Worm (Caenorhabditis elegans) whole organism, young adult: ENCODE data around the gene myo-6.

Experiments used
- Y53F4B.3 ChIP-seq: fragments of 200-800 bp; sonication (Bioruptor generic); IDR thresholded peaks from 2 replicates; pipeline ENCODE4 v1.3.6; 2022; ENCODE audit warnings: missing genetic modification reagents, missing genetic modification characterization, missing compliant biosample characterization
- athp-1 ChIP-seq: sonication (generic microtip); optimal IDR thresholded peaks from 2 replicates; lab custom pipeline; 2017; ENCODE audit warnings: mild to moderate bottlenecking, missing genetic modification characterization, missing compliant biosample characterization
- ceh-91 ChIP-seq: fragments of 200-800 bp; sonication (Bioruptor generic); IDR thresholded peaks from 2 replicates; pipeline ENCODE4 v1.3.6; 2022; ENCODE audit warnings: missing genetic modification reagents, missing genetic modification characterization, missing compliant biosample characterization
- dpl-1 ChIP-seq: fragments of 150-350 bp; optimal IDR thresholded peaks from 2 replicates; lab custom pipeline; 2014; ENCODE audit warnings: missing biosample characterization, missing genetic modification reagents, missing genetic modification characterization
- ets-4 ChIP-seq: fragments of 200-800 bp; sonication (Bioruptor generic); optimal IDR thresholded peaks from 2 replicates; lab custom pipeline; 2018; ENCODE audit warnings: mild to moderate bottlenecking, missing genetic modification characterization, missing compliant biosample characterization
- hsf-1 ChIP-seq: fragments of 200-800 bp; sonication (Bioruptor generic); IDR thresholded peaks from 2 replicates; pipeline ENCODE4 v1.3.6; 2022; ENCODE audit warnings: missing genetic modification reagents, missing genetic modification characterization, missing compliant biosample characterization
- mes-4 ChIP-seq: sonication (generic microtip); optimal IDR thresholded peaks from 2 replicates; lab custom pipeline; 2016; ENCODE audit warnings: missing genotype, missing genetic modification characterization, missing compliant biosample characterization
- nhr-27 ChIP-seq: fragments of 200-800 bp; sonication (Bioruptor generic); optimal IDR thresholded peaks from 2 replicates; lab custom pipeline; 2018; ENCODE audit warnings: mild to moderate bottlenecking, missing genetic modification characterization, moderate library complexity, missing compliant biosample characterization
- pha-4 ChIP-seq: fragments of 150-350 bp; sonication (generic microtip); optimal IDR thresholded peaks from 2 replicates; lab custom pipeline; 2014; ENCODE audit warnings: missing biosample characterization, missing genetic modification reagents, missing genetic modification characterization
- snpc-1.3 ChIP-seq: sonication (generic microtip); optimal IDR thresholded peaks from 2 replicates; lab custom pipeline; 2017; ENCODE audit warnings: missing genetic modification characterization, mild to moderate bottlenecking, missing compliant biosample characterization, antibody characterized with exemption, moderate library complexity, missing genotype, missing genetic modification reagents; ENCODE audit not compliant: insufficient read depth
- snpc-4 ChIP-seq, 5 experiments: fragments of 150-350 bp in 1 of 5; sonication (generic microtip) in 4 of 5; optimal IDR thresholded peaks; 2 replicates each; lab custom pipeline; 2014 to 2018; ENCODE audit warnings: missing genetic modification characterization in 5 of 5, missing biosample characterization in 3 of 5, antibody characterized with exemption in 2 of 5, mild to moderate bottlenecking in 2 of 5, missing compliant biosample characterization in 2 of 5, missing genotype in 2 of 5, moderate library complexity in 2 of 5, missing genetic modification reagents in 1 of 5
- somi-1 ChIP-seq: fragments of 200-800 bp; sonication (Bioruptor generic); optimal IDR thresholded peaks from 2 replicates; lab custom pipeline; 2018; ENCODE audit warnings: mild to moderate bottlenecking, missing genetic modification characterization, missing compliant biosample characterization
- unc-62 ChIP-seq: fragments of 150-350 bp; optimal IDR thresholded peaks from 2 replicates; lab custom pipeline; 2014; ENCODE audit warnings: missing biosample characterization, missing genetic modification reagents, missing genetic modification characterization
- xnd-1 ChIP-seq: sonication (generic microtip); optimal IDR thresholded peaks from 2 replicates; lab custom pipeline; 2016; ENCODE audit warnings: missing genotype, missing genetic modification reagents, missing genetic modification characterization, missing compliant biosample characterization

DNA sequence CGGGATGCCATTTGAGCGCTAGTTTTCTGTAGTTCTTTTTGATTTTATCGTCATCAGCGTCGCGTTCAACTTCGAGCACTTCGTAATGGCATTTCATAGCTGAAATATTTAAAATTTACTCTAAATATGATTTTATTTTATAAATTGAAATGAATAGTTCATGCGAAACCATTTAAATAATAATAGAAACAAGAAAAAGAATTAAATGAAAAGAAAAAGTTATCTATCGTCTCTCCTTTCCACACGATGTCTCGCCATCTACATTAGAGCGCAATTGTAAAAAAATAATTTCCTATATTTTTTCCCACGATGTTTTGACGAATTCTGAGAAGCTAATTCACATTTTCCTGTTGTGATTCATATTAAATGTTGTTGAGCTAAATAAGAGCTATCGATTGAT is 16.4 kb upstream of the myo-6 start, which contains the start of gene dnj-17:
- no peak for TF ChIP-seq athp-1 (tag; lab: Kevin White, UChicago)
- no peak for TF ChIP-seq hsf-1 (GFP tag; lab: Robert Waterston, UW)
- TF ChIP-seq dpl-1 (GFP tag; lab: Kevin White, UChicago): no peak
- no peak for TF ChIP-seq mes-4
- TF ChIP-seq pha-4: no peak
- no peak for TF ChIP-seq snpc-1.3 (tag; lab: Kevin White, UChicago)
- no peak for TF ChIP-seq snpc-4 (GFP tag; optimal IDR thresholded peaks at IDR 0.05; lab: Kevin White, UChicago)
- TF ChIP-seq snpc-4 (tag; optimal IDR thresholded peaks at IDR 0.05; lab: Kevin White, UChicago): no peak
- no peak for TF ChIP-seq xnd-1
- no peak for TF ChIP-seq somi-1 (GFP tag; lab: Kevin White, UChicago)
- no peak for TF ChIP-seq Y53F4B.3
- no peak for TF ChIP-seq ets-4
- no peak for TF ChIP-seq ceh-91 (GFP tag; lab: Robert Waterston, UW)
- TF ChIP-seq nhr-27 (tag; lab: Kevin White, UChicago): no peak
- TF ChIP-seq unc-62 (GFP tag; lab: Kevin White, UChicago): no peak
